Worm (Caenorhabditis elegans) whole organism, young adult: ENCODE data around the gene xbx-5.

ENCODE experiments used
- D2030.7 ChIP-seq: fragments of 200-800 bp; sonication (Bioruptor generic); IDR thresholded peaks from 2 replicates; pipeline ENCODE4 v1.3.6; 2022; ENCODE audit warnings: missing genetic modification reagents, missing genetic modification characterization, missing compliant biosample characterization
- F33H1.4 ChIP-seq: fragments of 200-800 bp; sonication (Bioruptor generic); IDR thresholded peaks from 2 replicates; pipeline ENCODE4 v1.3.6; 2022; ENCODE audit warnings: missing genetic modification reagents, missing genetic modification characterization, missing compliant biosample characterization
- F37B4.10 ChIP-seq: fragments of 200-800 bp; sonication (Bioruptor generic); IDR thresholded peaks from 2 replicates; pipeline ENCODE4 v1.3.6; 2022; ENCODE audit warnings: missing genetic modification characterization, missing compliant biosample characterization
- F39B2.1 ChIP-seq: fragments of 200-800 bp; sonication (Bioruptor generic); IDR thresholded peaks from 2 replicates; pipeline ENCODE4 v1.3.6; 2022; ENCODE audit warnings: missing genetic modification reagents, missing genetic modification characterization, missing compliant biosample characterization
- T07F8.4 ChIP-seq: sonication (generic microtip); optimal IDR thresholded peaks from 2 replicates; lab custom pipeline; 2016; ENCODE audit warnings: mild to moderate bottlenecking, missing genetic modification characterization, moderate library complexity, missing compliant biosample characterization
- Y53F4B.3 ChIP-seq: fragments of 200-800 bp; sonication (Bioruptor generic); IDR thresholded peaks from 2 replicates; pipeline ENCODE4 v1.3.6; 2022; ENCODE audit warnings: missing genetic modification reagents, missing genetic modification characterization, missing compliant biosample characterization
- Y53G8AR.9 ChIP-seq: fragments of 200-800 bp; sonication (Bioruptor generic); conservative IDR thresholded peaks from 2 replicates; pipeline ENCODE4 v1.3.6; 2022; ENCODE audit warnings: missing genetic modification reagents, missing genetic modification characterization, missing compliant biosample characterization
- Y56A3A.18 ChIP-seq: fragments of 200-800 bp; sonication (Bioruptor generic); IDR thresholded peaks from 2 replicates; pipeline ENCODE4 v1.3.6; 2022; ENCODE audit warnings: missing genetic modification reagents, missing genetic modification characterization, missing compliant biosample characterization
- Y79H2A.3 ChIP-seq: fragments of 200-800 bp; sonication (Bioruptor generic); conservative IDR thresholded peaks from 2 replicates; pipeline ENCODE4 v1.3.6; 2022; ENCODE audit warnings: missing genetic modification reagents, missing genetic modification characterization, missing compliant biosample characterization
- ZK185.1 ChIP-seq: sonication (generic microtip); optimal IDR thresholded peaks from 2 replicates; lab custom pipeline; 2016; ENCODE audit warnings: mild to moderate bottlenecking, missing genetic modification characterization, missing compliant biosample characterization; ENCODE audit not compliant: poor library complexity, severe bottlenecking
- ama-1 ChIP-seq, 3 experiments: fragments of 150-350 bp in 1 of 3; sonication (generic microtip) in 2 of 3; optimal IDR thresholded peaks; 2 replicates each; lab custom pipeline; 2014 to 2018; ENCODE audit warnings: missing biosample characterization in 2 of 3, missing genetic modification characterization in 2 of 3, missing genetic modification reagents in 2 of 3
- atf-7 ChIP-seq: sonication (generic microtip); optimal IDR thresholded peaks from 2 replicates; lab custom pipeline; 2017; ENCODE audit warnings: mild to moderate bottlenecking, missing genetic modification characterization, missing compliant biosample characterization
- bed-1 ChIP-seq: fragments of 200-800 bp; sonication (Bioruptor generic); IDR thresholded peaks from 2 replicates; pipeline ENCODE4 v1.3.6; 2022; ENCODE audit warnings: missing genetic modification reagents, missing genetic modification characterization, missing compliant biosample characterization
- bed-2 ChIP-seq: fragments of 200-800 bp; sonication (Bioruptor generic); IDR thresholded peaks from 2 replicates; pipeline ENCODE4 v1.3.6; 2022; ENCODE audit warnings: missing genetic modification reagents, missing genetic modification characterization, missing compliant biosample characterization
- dox-1 ChIP-seq: fragments of 200-800 bp; sonication (Bioruptor generic); IDR thresholded peaks from 2 replicates; pipeline ENCODE4 v1.3.6; 2022; ENCODE audit warnings: missing genetic modification reagents, missing genetic modification characterization, missing compliant biosample characterization
- efl-1 ChIP-seq: fragments of 150-350 bp; optimal IDR thresholded peaks from 2 replicates; lab custom pipeline; 2014; ENCODE audit warnings: missing biosample characterization, missing genetic modification reagents, missing genetic modification characterization
- egl-44 ChIP-seq: fragments of 200-800 bp; sonication (Bioruptor generic); IDR thresholded peaks from 2 replicates; pipeline ENCODE4 v1.3.6; 2022; ENCODE audit warnings: missing genetic modification reagents, missing genetic modification characterization, missing compliant biosample characterization
- let-526 ChIP-seq: fragments of 200-800 bp; sonication (Bioruptor generic); IDR thresholded peaks from 2 replicates; pipeline ENCODE4 v1.3.6; 2022; ENCODE audit warnings: missing genetic modification reagents, missing genetic modification characterization, missing compliant biosample characterization
- let-607 ChIP-seq, 2 experiments: fragments of 200-800 bp in 1 of 2; sonication (Bioruptor generic) in 1 of 2; sonication (generic microtip) in 1 of 2; optimal IDR thresholded peaks; 2 replicates each; lab custom pipeline; 2016 to 2018; ENCODE audit warnings: mild to moderate bottlenecking in 2 of 2, missing compliant biosample characterization in 2 of 2, missing genetic modification characterization in 2 of 2, moderate library complexity in 2 of 2, missing genotype in 1 of 2
- lin-26 ChIP-seq: fragments of 200-800 bp; sonication (Bioruptor generic); IDR thresholded peaks from 2 replicates; pipeline ENCODE4 v1.3.6; 2022; ENCODE audit warnings: missing genetic modification reagents, missing genetic modification characterization, missing compliant biosample characterization
- lin-35 ChIP-seq, 3 experiments: fragments of 150-350 bp in 2 of 3; sonication (generic microtip) in 1 of 3; optimal IDR thresholded peaks; 2 replicates each; lab custom pipeline; 2014 to 2018; ENCODE audit warnings: missing biosample characterization in 3 of 3, missing genetic modification characterization in 3 of 3, missing genetic modification reagents in 3 of 3
- lin-54 ChIP-seq: fragments of 200-800 bp; sonication (Bioruptor generic); optimal IDR thresholded peaks from 2 replicates; lab custom pipeline; 2018; ENCODE audit warnings: mild to moderate bottlenecking, missing genetic modification characterization, missing compliant biosample characterization
- lir-1 ChIP-seq: fragments of 200-800 bp; sonication (Bioruptor generic); conservative IDR thresholded peaks from 2 replicates; pipeline ENCODE4 v1.3.6; 2022; ENCODE audit warnings: missing genetic modification reagents, missing genetic modification characterization, missing compliant biosample characterization
- lsl-1 ChIP-seq: fragments of 200-800 bp; sonication (Bioruptor generic); optimal IDR thresholded peaks from 2 replicates; lab custom pipeline; 2018; ENCODE audit warnings: mild to moderate bottlenecking, missing genetic modification characterization, moderate library complexity, missing compliant biosample characterization
- madf-6 ChIP-seq: fragments of 200-800 bp; sonication (Bioruptor generic); IDR thresholded peaks from 2 replicates; pipeline ENCODE4 v1.3.6; 2022; ENCODE audit warnings: missing genetic modification reagents, missing genetic modification characterization, missing compliant biosample characterization
- mcd-1 ChIP-seq: fragments of 200-800 bp; sonication (Bioruptor generic); IDR thresholded peaks from 2 replicates; pipeline ENCODE4 v1.3.6; 2022; ENCODE audit warnings: missing genetic modification reagents, missing genetic modification characterization, missing compliant biosample characterization
- nfya-1 ChIP-seq: sonication (generic microtip); optimal IDR thresholded peaks from 2 replicates; lab custom pipeline; 2017; ENCODE audit warnings: antibody characterized with exemption, missing compliant biosample characterization, missing genetic modification characterization, borderline replicate concordance; ENCODE audit not compliant: insufficient read depth
- nhr-80 ChIP-seq: sonication (generic microtip); optimal IDR thresholded peaks from 2 replicates; lab custom pipeline; 2016; ENCODE audit warnings: missing genetic modification characterization, missing compliant biosample characterization
- nhr-90 ChIP-seq: sonication (generic microtip); optimal IDR thresholded peaks from 2 replicates; lab custom pipeline; 2016; ENCODE audit warnings: missing genotype, mild to moderate bottlenecking, missing genetic modification characterization, missing compliant biosample characterization
- rcor-1 ChIP-seq: fragments of 200-800 bp; sonication (Bioruptor generic); IDR thresholded peaks from 2 replicates; pipeline ENCODE4 v1.3.6; 2022; ENCODE audit warnings: missing genetic modification reagents, missing genetic modification characterization, missing compliant biosample characterization
- rec-8 ChIP-seq, 2 experiments: sonication (generic microtip); optimal IDR thresholded peaks; 2 replicates each; lab custom pipeline; 2016; ENCODE audit warnings: mild to moderate bottlenecking in 2 of 2, missing genetic modification characterization in 2 of 2, missing genetic modification reagents in 2 of 2, missing genotype in 2 of 2, missing biosample characterization in 1 of 2, missing compliant biosample characterization in 1 of 2, moderate library complexity in 1 of 2
- snpc-3.4 ChIP-seq: sonication (generic microtip); optimal IDR thresholded peaks from 2 replicates; lab custom pipeline; 2017; ENCODE audit warnings: missing genetic modification characterization, mild to moderate bottlenecking, missing compliant biosample characterization, antibody characterized with exemption, moderate library complexity, missing genotype, missing genetic modification reagents
- snpc-4 ChIP-seq, 5 experiments: fragments of 150-350 bp in 1 of 5; sonication (generic microtip) in 4 of 5; optimal IDR thresholded peaks; 2 replicates each; lab custom pipeline; 2014 to 2018; ENCODE audit warnings: missing genetic modification characterization in 5 of 5, missing biosample characterization in 3 of 5, antibody characterized with exemption in 2 of 5, mild to moderate bottlenecking in 2 of 5, missing compliant biosample characterization in 2 of 5, missing genotype in 2 of 5, moderate library complexity in 2 of 5, missing genetic modification reagents in 1 of 5
- tbx-9 ChIP-seq: sonication (generic microtip); optimal IDR thresholded peaks from 2 replicates; lab custom pipeline; 2016; ENCODE audit warnings: borderline replicate concordance, missing genetic modification characterization, inconsistent platforms, missing compliant biosample characterization
- unc-130 ChIP-seq: sonication (generic microtip); optimal IDR thresholded peaks from 2 replicates; lab custom pipeline; 2016; ENCODE audit warnings: missing genetic modification reagents, missing genetic modification characterization, missing compliant biosample characterization
- unc-62 ChIP-seq: fragments of 150-350 bp; optimal IDR thresholded peaks from 2 replicates; lab custom pipeline; 2014; ENCODE audit warnings: missing biosample characterization, missing genetic modification reagents, missing genetic modification characterization
- xnd-1 ChIP-seq: sonication (generic microtip); optimal IDR thresholded peaks from 2 replicates; lab custom pipeline; 2016; ENCODE audit warnings: missing genotype, missing genetic modification reagents, missing genetic modification characterization, missing compliant biosample characterization
- zfh-2 ChIP-seq: fragments of 200-800 bp; sonication (Bioruptor generic); conservative IDR thresholded peaks from 2 replicates; pipeline ENCODE4 v1.3.6; 2022; ENCODE audit warnings: missing genetic modification reagents, missing genetic modification characterization, missing compliant biosample characterization
- ztf-22 ChIP-seq: fragments of 200-800 bp; sonication (Bioruptor generic); optimal IDR thresholded peaks from 2 replicates; lab custom pipeline; 2018; ENCODE audit warnings: mild to moderate bottlenecking, missing genetic modification characterization, moderate library complexity, missing compliant biosample characterization
- ztf-26 ChIP-seq: sonication (generic microtip); optimal IDR thresholded peaks from 2 replicates; lab custom pipeline; 2017; ENCODE audit warnings: missing genetic modification characterization, missing compliant biosample characterization
- ztf-6 ChIP-seq: fragments of 200-800 bp; sonication (Bioruptor generic); IDR thresholded peaks from 2 replicates; pipeline ENCODE4 v1.3.6; 2022; ENCODE audit warnings: missing genetic modification reagents, missing genetic modification characterization, missing compliant biosample characterization

The xbx-5 gene

ce11 chrIII:3768200-3768599 is 36.1 kb downstream of the xbx-5 start, which contains the start of gene gmeb-3:
TSS of gene gmeb-3 (plus strand) at chrIII:3768500.
- no peak for TF ChIP-seq lin-54
- TF ChIP-seq madf-6, result no peak
- TF ChIP-seq nhr-90 (tag; lab: Kevin White, UChicago), result no peak
- TF ChIP-seq let-607 (tag; optimal IDR thresholded peaks at IDR 0.05; lab: Kevin White, UChicago), result no peak
- TF ChIP-seq Y53G8AR.9 (GFP tag; lab: Robert Waterston, UW), result no peak
- TF ChIP-seq ztf-26, result no peak

ce11 chrIII:3765460-3765859 is 38.8 kb downstream of the xbx-5 start, which contains the start of gene C44F1.1:
TSS of gene C44F1.1 (minus strand) at chrIII:3765560.
- TF ChIP-seq rcor-1 (GFP tag; lab: Robert Waterston, UW) (no peak), let-526 (GFP tag; lab: Robert Waterston, UW) (no peak), efl-1 (no peak)

- TF ChIP-seq lsl-1 (GFP tag; lab: Kevin White, UChicago), result no peak
- TF ChIP-seq snpc-4 (GFP tag; optimal IDR thresholded peaks at IDR 0.05; lab: Kevin White, UChicago), result no peak
- peak in 3 of 4 experiments; percentile 46 to 81 (median 59) for TF ChIP-seq snpc-4 (tag; optimal IDR thresholded peaks at IDR 0.05; lab: Kevin White, UChicago)
- TF ChIP-seq, all 124 proteins: peak for 1
Measured at ce11 chrIII:3764584-3764983, 39.7 kb downstream of the xbx-5 start.

ce11 chrIII:3764043-3764442 is 40.2 kb downstream of the xbx-5 start:
- TF ChIP-seq lir-1, result no peak
- no peak for TF ChIP-seq let-607 (tag; optimal IDR thresholded peaks at IDR 0.05; lab: Kevin White, UChicago)
- TF ChIP-seq unc-130 (GFP tag; lab: Kevin White, UChicago), result no peak
- no peak for TF ChIP-seq ztf-6 (GFP tag; lab: Robert Waterston, UW)
- TF ChIP-seq rec-8 (tag; optimal IDR thresholded peaks at IDR 0.05; lab: Kevin White, UChicago), result no peak
- TF ChIP-seq egl-44 (GFP tag; lab: Robert Waterston, UW), result no peak
- TF ChIP-seq nhr-80 (tag; lab: Kevin White, UChicago), result peak; percentile 91
- no peak for TF ChIP-seq ZK185.1
- no peak for TF ChIP-seq nfya-1 (tag; lab: Kevin White, UChicago)
- no peak for TF ChIP-seq lin-35 (GFP tag; optimal IDR thresholded peaks at IDR 0.05; lab: Kevin White, UChicago)
- TF ChIP-seq Y56A3A.18, result no peak
- TF ChIP-seq zfh-2 (GFP tag; lab: Robert Waterston, UW), result no peak
- TF ChIP-seq lin-26 (GFP tag; lab: Robert Waterston, UW), result no peak
- TF ChIP-seq F39B2.1 (GFP tag; lab: Robert Waterston, UW), result no peak
- no peak for TF ChIP-seq tbx-9 (tag; lab: Kevin White, UChicago)
- TF ChIP-seq ztf-22 (GFP tag; lab: Kevin White, UChicago), result no peak
- TF ChIP-seq unc-62 (GFP tag; lab: Kevin White, UChicago), result no peak
- TF ChIP-seq atf-7 (tag; lab: Kevin White, UChicago), result peak; percentile 2
- peak; percentile 27; the same call in 1 of the 2 replicates for TF ChIP-seq dox-1 (GFP tag; lab: Robert Waterston, UW)
- no peak for TF ChIP-seq Y79H2A.3 (GFP tag; lab: Robert Waterston, UW)
- TF ChIP-seq mcd-1 (GFP tag; lab: Robert Waterston, UW), result no peak

- TF ChIP-seq ama-1 (optimal IDR thresholded peaks at IDR 0.05; lab: Kevin White, UChicago) (no peak), ama-1 (GFP tag; optimal IDR thresholded peaks at IDR 0.05; lab: Kevin White, UChicago) (no peak), snpc-3.4 (tag; lab: Kevin White, UChicago) (no peak), xnd-1 (tag; lab: Kevin White, UChicago) (no peak), D2030.7 (GFP tag; lab: Robert Waterston, UW) (no peak), F39B2.1 (GFP tag; lab: Robert Waterston, UW) (no peak), F33H1.4 (GFP tag; lab: Robert Waterston, UW) (no peak), Y53F4B.3 (GFP tag; lab: Robert Waterston, UW) (no peak), bed-1 (no peak), T07F8.4 (tag; lab: Kevin White, UChicago) (no peak), bed-2 (no peak), F37B4.10 (GFP tag; lab: Robert Waterston, UW) (no peak), nfya-1 (tag; lab: Kevin White, UChicago) (no peak)
Measured at ce11 chrIII:3759312-3759711, 45.0 kb downstream of the xbx-5 start, which contains the start of gene arcp-1. TSS of gene arcp-1 (minus strand) at chrIII:3759412.
